Fruit fly (Drosophila melanogaster) Kc167 (cell line): ENCODE data around the gene otu.

Experiments used
- Myc ChIP-seq: fragments of >200 bp; optimal IDR thresholded peaks from 2 replicates; lab custom pipeline; 2017; ENCODE audit warnings: missing external identifiers
- Sin3A ChIP-seq: fragments of >200 bp; optimal IDR thresholded peaks from 2 replicates; lab custom pipeline; 2018; ENCODE audit warnings: missing external identifiers
- h ChIP-seq: fragments of >200 bp; optimal IDR thresholded peaks from 3 replicates; lab custom pipeline; 2018; ENCODE audit warnings: missing external identifiers
- insv ChIP-seq: fragments of >200 bp; optimal IDR thresholded peaks from 3 replicates; lab custom pipeline; 2018; ENCODE audit warnings: missing external identifiers
- psq ChIP-seq: fragments of >200 bp; optimal IDR thresholded peaks from 2 replicates; lab custom pipeline; 2017; ENCODE audit warnings: missing external identifiers
- ttk ChIP-seq: sonication (Bioruptor generic); optimal IDR thresholded peaks from 2 replicates; lab custom pipeline; 2017; ENCODE audit warnings: missing external identifiers

Gene otu

DNA sequence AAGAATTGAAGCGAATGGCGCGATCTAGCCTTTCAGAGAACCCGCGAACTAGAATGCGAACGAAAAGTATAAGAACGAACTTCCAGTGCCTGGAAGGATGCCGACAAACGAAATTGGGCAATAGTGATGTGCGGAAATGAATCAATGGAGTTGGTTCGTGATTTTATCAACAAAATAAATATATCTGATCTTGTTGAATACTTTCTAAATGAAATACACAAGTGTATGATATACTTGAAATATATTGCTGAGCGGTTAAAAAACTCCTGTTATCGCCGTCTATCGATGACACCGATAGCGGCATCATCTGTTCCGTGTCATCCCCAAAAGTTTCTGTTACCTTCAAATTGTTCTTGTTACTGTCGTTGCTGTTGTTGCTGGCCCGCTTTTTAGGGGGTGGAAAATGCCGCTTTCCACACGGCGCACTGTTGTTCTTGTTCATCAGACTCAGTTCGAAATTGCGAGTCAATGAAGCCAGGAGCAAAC, at the start of gene otu:
otu (minus strand) TSS at position 51 of the 486 bp plus-strand sequence.
- TF ChIP-seq Myc (lab: Kevin White, UChicago) (no peak), psq (lab: Kevin White, UChicago) (no peak), h (lab: Kevin White, UChicago) (no peak), ttk (lab: Kevin White, UChicago) (no peak), Sin3A (lab: Kevin White, UChicago) (no peak), insv (lab: Kevin White, UChicago) (no peak)

DNA sequence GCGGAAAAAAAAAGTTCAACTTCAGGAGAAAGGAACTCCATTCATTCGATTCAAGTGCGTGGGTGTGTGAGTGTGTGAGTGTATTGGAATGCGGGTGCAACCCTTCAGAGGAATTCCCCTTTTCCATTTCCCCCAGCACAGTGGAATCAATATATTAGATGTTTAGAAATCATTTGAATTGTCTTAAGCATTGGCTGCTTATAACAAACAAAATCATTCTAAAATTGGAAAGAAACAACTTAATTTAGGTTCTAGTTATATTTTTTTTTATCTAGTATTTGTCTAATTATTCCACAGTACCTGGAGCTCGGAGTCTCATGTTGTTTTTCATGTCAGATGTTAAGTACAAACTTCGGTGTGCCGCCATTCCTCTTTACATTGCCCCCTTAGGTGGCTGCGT, 49.7 kb upstream of the otu start:
- no peak for TF ChIP-seq Myc (lab: Kevin White, UChicago)
- no peak for TF ChIP-seq insv (lab: Kevin White, UChicago)
- no peak for TF ChIP-seq Sin3A (lab: Kevin White, UChicago)
- TF ChIP-seq ttk (lab: Kevin White, UChicago), result no peak
- no peak for TF ChIP-seq psq (lab: Kevin White, UChicago)
- no peak for TF ChIP-seq h (lab: Kevin White, UChicago)

DNA sequence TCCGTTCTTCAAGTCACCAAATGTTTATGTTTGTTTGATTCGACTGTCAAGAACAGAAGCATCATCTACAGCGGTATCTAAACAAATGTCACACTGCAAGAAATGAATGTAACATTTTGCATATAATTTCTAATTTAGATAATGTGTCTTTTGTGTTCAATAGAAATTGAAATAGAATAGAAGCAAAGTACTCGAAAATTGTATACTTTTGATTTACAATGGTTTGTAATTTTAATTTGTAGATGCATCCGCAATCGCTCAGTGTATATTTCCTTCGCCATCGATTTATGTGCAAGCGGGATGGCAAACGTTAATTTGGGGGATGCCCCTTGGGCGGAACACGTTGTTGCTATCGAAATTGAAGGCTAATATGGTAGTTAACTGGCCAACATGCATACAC, 48.8 kb upstream of the otu start:
- TF ChIP-seq Myc (lab: Kevin White, UChicago) (no peak), ttk (lab: Kevin White, UChicago) (no peak), psq (lab: Kevin White, UChicago) (no peak), h (lab: Kevin White, UChicago) (no peak), Sin3A (lab: Kevin White, UChicago) (no peak), insv (lab: Kevin White, UChicago) (no peak)

DNA sequence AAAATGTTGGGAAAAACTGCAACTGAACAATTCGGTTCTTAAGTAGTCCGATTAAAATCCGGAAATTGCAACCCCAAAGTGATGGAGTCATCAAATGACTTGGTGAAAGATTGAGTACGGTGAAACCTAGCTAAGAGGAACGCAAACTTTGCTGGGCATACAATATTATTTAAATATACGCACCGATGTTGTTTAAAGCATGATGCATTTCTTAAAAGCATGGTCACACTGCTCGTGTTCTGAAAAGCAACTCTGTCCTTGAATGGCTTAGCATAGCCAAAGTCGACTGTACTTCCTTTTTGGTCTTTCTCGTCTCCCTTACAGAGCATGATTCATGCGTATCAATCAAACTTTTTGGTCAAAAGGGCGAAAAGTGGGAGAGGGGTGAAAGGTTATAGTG, 47.3 kb upstream of the otu start:
- TF ChIP-seq ttk (lab: Kevin White, UChicago) (no peak), Myc (lab: Kevin White, UChicago) (no peak), psq (lab: Kevin White, UChicago) (no peak)

DNA sequence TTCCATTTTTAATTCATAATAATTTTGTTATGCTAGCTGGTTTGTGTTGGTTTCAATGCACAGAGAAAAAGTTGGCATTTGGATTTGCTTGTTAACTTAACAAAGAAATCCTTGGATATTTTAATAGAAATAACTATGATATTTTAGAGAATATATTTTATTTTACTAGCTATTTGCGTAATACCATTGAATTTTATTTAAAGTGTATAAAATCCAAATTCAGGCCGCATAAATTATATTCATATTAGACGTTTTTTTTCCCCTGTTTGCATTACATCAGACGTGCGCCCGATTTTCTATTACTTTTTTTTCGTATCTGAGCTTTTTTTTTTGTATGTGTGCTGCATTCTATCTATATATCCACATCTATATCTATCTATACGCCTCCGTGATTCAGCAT, 45.4 kb upstream of the otu start:
- TF ChIP-seq h (lab: Kevin White, UChicago) (no peak), ttk (lab: Kevin White, UChicago) (no peak), Myc (lab: Kevin White, UChicago) (no peak), insv (lab: Kevin White, UChicago) (no peak), psq (lab: Kevin White, UChicago) (no peak)

DNA sequence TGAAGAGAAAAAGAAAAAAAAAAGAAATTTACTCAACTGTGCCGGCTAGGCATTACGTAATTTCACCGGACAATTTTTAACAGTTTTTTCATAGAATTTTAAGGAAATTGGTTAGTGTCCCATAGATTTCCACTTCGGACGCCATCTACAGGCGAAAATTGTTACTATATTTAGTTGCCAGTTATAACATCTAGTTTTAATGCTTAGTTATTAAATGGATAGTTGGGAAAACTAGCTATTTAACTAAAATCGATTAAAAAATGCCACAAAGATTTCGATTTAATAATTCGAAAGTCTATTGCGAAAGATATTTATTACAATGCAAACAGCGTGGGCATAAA, 45.0 kb upstream of the otu start:
- TF ChIP-seq Myc (lab: Kevin White, UChicago) (no peak), insv (lab: Kevin White, UChicago) (no peak), psq (lab: Kevin White, UChicago) (no peak), h (lab: Kevin White, UChicago) (no peak), ttk (lab: Kevin White, UChicago) (no peak), Sin3A (lab: Kevin White, UChicago) (no peak)

DNA sequence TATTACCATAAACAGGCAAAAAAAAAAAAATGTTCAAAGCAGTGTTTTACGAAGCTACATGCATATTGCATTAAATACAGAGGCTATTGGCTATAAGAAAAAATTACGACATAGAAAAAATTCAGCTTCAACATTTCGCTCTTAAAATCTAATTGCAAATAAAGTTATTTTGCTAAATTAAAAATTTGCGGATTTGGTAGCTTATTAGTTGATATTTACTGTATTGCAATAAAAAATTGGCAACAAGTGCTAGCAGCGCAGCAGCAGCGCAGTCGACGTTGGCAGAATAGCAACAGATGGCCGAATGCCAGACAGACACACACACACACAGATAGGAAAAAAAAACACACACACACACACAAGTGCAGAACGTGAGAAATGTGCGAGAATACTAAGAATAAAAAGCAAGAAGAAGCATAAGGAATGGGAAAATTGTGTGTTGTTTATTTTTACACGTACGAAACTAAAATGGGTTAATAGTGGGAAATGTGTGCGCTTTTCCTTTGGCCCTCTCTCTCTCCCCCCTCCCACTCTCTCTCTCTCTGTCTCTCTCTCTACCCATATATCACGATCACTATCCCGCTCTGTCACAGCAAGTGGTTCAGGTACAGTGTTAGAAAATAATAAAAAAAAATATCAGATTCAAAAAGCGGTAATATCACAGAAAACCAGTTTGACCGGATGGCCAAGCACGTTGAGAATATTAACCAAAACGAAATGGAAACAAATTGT, 44.4 kb upstream of the otu start:
- TF ChIP-seq Myc (lab: Kevin White, UChicago), result no peak
- no peak for TF ChIP-seq h (lab: Kevin White, UChicago)
- TF ChIP-seq psq (lab: Kevin White, UChicago), result no peak
- TF ChIP-seq insv (lab: Kevin White, UChicago), result no peak
- no peak for TF ChIP-seq Sin3A (lab: Kevin White, UChicago)
- no peak for TF ChIP-seq ttk (lab: Kevin White, UChicago)

DNA sequence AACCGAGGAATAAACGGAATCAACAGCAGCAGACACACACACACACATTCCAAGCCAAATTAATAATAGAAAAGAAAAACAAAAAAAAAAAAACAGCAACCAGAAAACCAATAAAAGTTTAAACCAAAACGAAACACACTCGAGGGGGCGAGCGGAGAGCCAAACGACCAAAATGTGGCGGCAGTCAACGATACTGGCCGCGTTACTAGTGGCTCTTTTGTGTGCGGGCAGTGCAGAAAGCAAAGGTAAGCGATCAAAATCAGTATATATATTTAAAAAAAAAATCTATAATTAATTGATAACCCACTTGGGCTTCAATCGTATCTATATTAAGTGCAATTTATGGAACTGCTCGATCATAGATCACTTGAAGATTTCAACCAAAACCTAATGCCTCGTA, 42.4 kb upstream of the otu start:
- TF ChIP-seq psq (lab: Kevin White, UChicago), result no peak
- TF ChIP-seq insv (lab: Kevin White, UChicago), result no peak

DNA sequence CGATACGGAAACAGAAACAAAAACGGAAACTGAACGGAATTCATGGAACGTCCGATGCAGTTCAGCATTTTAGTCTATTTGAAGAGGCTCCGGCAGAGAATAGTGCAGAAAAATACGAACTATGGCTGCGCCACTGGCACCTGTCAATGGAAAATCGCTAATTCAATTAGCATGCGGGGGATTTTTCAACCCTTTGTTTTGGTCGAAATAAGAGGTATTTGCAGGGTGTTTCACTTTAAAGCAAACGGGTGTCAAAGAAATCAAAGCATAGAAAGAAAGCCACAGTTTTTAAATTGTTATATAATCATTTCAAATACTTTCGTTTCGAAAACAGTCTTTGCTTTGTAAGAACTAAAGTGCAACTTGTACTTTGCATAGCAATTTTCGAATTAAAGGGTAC, 40.3 kb upstream of the otu start, which contains the start of gene PIP82:
PIP82 (minus strand) TSS at position 101 of the 400 bp plus-strand sequence.
- TF ChIP-seq insv (lab: Kevin White, UChicago) (no peak), ttk (lab: Kevin White, UChicago) (no peak), Myc (lab: Kevin White, UChicago) (no peak), psq (lab: Kevin White, UChicago) (no peak), Sin3A (lab: Kevin White, UChicago) (no peak), h (lab: Kevin White, UChicago) (no peak)

DNA sequence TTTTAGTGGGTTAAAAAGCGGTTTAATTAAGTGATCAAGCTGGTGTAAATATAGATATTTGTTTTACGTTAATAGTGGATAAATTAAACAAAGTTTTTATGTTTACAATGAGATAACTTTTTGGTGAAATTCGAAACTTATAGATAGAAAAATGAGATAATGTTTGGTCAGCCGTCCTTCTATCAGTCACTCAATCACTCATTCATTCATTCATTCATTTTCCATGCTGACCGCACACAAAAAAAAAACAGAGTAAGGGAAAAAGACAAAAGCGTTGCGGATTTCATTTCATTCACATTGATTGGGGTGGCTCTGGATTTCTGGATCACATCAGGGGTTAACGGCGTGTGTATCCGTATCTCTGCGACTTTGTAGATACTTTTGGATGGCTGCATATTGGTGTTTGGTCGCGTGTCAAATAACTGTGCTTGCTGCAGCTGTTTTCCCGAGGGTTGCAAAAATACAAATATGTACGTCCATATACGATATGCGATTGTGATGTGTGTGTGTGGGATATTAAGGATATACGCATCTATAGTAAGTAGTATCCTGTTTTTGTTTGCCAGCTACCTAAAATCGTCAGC, 34.3 kb upstream of the otu start:
- TF ChIP-seq ttk (lab: Kevin White, UChicago), result no peak
- no peak for TF ChIP-seq psq (lab: Kevin White, UChicago)
- TF ChIP-seq h (lab: Kevin White, UChicago), result no peak
- no peak for TF ChIP-seq Sin3A (lab: Kevin White, UChicago)
- no peak for TF ChIP-seq insv (lab: Kevin White, UChicago)
- TF ChIP-seq Myc (lab: Kevin White, UChicago), result no peak

DNA sequence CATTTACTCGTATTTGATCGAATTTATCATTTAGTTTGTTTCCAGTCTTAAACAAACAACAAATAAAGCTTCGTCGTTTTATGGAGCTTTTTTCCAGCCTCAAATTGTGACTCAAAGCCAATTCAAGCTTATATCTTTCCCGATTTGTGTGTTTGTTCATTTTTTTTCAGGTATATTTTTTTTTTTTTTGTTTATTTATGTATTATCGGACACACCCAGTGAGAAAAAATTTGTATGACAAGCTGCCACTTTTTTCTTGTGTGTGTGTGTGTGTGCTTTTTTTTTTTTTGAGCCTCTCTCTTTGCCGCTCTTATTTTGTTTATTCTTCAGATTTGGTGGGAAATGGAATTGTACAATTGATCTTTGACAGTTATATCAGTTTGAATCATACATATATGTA, 33.2 kb upstream of the otu start:
- no peak for TF ChIP-seq insv (lab: Kevin White, UChicago)
- no peak for TF ChIP-seq h (lab: Kevin White, UChicago)
- TF ChIP-seq Sin3A (lab: Kevin White, UChicago), result no peak
- no peak for TF ChIP-seq psq (lab: Kevin White, UChicago)
- TF ChIP-seq ttk (lab: Kevin White, UChicago), result no peak
- TF ChIP-seq Myc (lab: Kevin White, UChicago), result no peak
